Worm (Caenorhabditis elegans) whole organism, L1 larva: ENCODE data around the gene H40L08.1.
A peak's percentile ranks its signal among the peaks of the same experiment; 100 is the strongest.

Experiments used
- C16A3.4 ChIP-seq: fragments of 150-350 bp; optimal IDR thresholded peaks from 2 replicates; lab custom pipeline; 2014; ENCODE audit warnings: missing biosample characterization, missing genetic modification characterization
- C34B4.2 ChIP-seq: sonication (generic microtip); optimal IDR thresholded peaks from 2 replicates; lab custom pipeline; 2017; ENCODE audit warnings: mild to moderate bottlenecking, missing genetic modification characterization, missing compliant biosample characterization
- F16B12.6 ChIP-seq: fragments of 150-350 bp; optimal IDR thresholded peaks from 2 replicates; lab custom pipeline; 2014; ENCODE audit warnings: missing biosample characterization, missing genetic modification characterization
- alr-1 ChIP-seq: fragments of 200-800 bp; sonication (Bioruptor generic); optimal IDR thresholded peaks from 2 replicates; lab custom pipeline; 2018; ENCODE audit warnings: borderline replicate concordance, mild to moderate bottlenecking, missing genetic modification characterization, missing compliant biosample characterization
- aly-2 ChIP-seq: fragments of 150-350 bp; optimal IDR thresholded peaks from 2 replicates; lab custom pipeline; 2014; ENCODE audit warnings: missing biosample characterization, missing genetic modification characterization
- ama-1 ChIP-seq: fragments of 150-350 bp; optimal IDR thresholded peaks from 2 replicates; lab custom pipeline; 2014
- blmp-1 ChIP-seq: fragments of 150-350 bp; optimal IDR thresholded peaks from 2 replicates; lab custom pipeline; 2014; ENCODE audit warnings: missing biosample characterization, missing genetic modification characterization
- ceh-82 ChIP-seq, 3 experiments: fragments of 150-350 bp in 1 of 3; sonication (generic microtip) in 2 of 3; optimal IDR thresholded peaks; 2 replicates each; lab custom pipeline; 2014 to 2017; ENCODE audit warnings: missing biosample characterization in 3 of 3, missing genetic modification characterization in 3 of 3
- ceh-88 ChIP-seq: fragments of 200-800 bp; sonication (Bioruptor generic); IDR thresholded peaks from 2 replicates; pipeline ENCODE4 v1.3.6; 2022; ENCODE audit warnings: missing genetic modification characterization, missing compliant biosample characterization
- ces-1 ChIP-seq: fragments of 150-350 bp; optimal IDR thresholded peaks from 2 replicates; lab custom pipeline; 2014; ENCODE audit warnings: missing biosample characterization, missing genetic modification reagents, missing genetic modification characterization
- dpl-1 ChIP-seq, 3 experiments: fragments of 150-350 bp in 2 of 3; sonication (generic microtip) in 1 of 3; optimal IDR thresholded peaks; 2 replicates each; lab custom pipeline; 2014 to 2017; ENCODE audit warnings: missing biosample characterization in 3 of 3, missing genetic modification characterization in 3 of 3, missing genetic modification reagents in 3 of 3
- efl-3 ChIP-seq: fragments of 200-800 bp; sonication (Bioruptor generic); optimal IDR thresholded peaks from 2 replicates; lab custom pipeline; 2018; ENCODE audit warnings: mild to moderate bottlenecking, missing genetic modification characterization, missing compliant biosample characterization
- egl-27 ChIP-seq, 2 experiments: fragments of 150-350 bp in 1 of 2; sonication (generic microtip); optimal IDR thresholded peaks; 3 replicates each; lab custom pipeline; 2017 to 2018; ENCODE audit warnings: missing biosample characterization in 2 of 2, missing genetic modification characterization in 2 of 2, missing genetic modification reagents in 2 of 2
- elt-3 ChIP-seq, 6 experiments: fragments of 150-350 bp in 1 of 6; sonication (generic microtip); optimal IDR thresholded peaks; 2 replicates each; lab custom pipeline; 2017 to 2018; ENCODE audit warnings: missing biosample characterization in 6 of 6, missing genetic modification characterization in 6 of 6, inconsistent platforms in 1 of 6
- fkh-10 ChIP-seq: sonication (generic microtip); optimal IDR thresholded peaks from 2 replicates; lab custom pipeline; 2017; ENCODE audit warnings: missing biosample characterization, missing genetic modification reagents, missing genetic modification characterization
- fkh-8 ChIP-seq: sonication (generic microtip); optimal IDR thresholded peaks from 2 replicates; lab custom pipeline; 2016; ENCODE audit warnings: mild to moderate bottlenecking, missing genetic modification characterization, missing compliant biosample characterization
- fos-1 ChIP-seq: fragments of 150-350 bp; optimal IDR thresholded peaks from 2 replicates; lab custom pipeline; 2014; ENCODE audit warnings: missing biosample characterization, missing genetic modification characterization
- grh-1 ChIP-seq: fragments of 200-800 bp; sonication (Bioruptor generic); IDR thresholded peaks from 2 replicates; pipeline ENCODE4 v1.3.6; 2022; ENCODE audit warnings: missing genetic modification reagents, missing genetic modification characterization, missing compliant biosample characterization
- hlh-17 ChIP-seq: fragments of 200-800 bp; sonication (Bioruptor generic); optimal IDR thresholded peaks from 2 replicates; lab custom pipeline; 2018; ENCODE audit warnings: missing genetic modification characterization, mild to moderate bottlenecking, missing compliant biosample characterization, moderate library complexity, borderline replicate concordance
- hlh-4 ChIP-seq: sonication (generic microtip); optimal IDR thresholded peaks from 2 replicates; lab custom pipeline; 2016; ENCODE audit warnings: mild to moderate bottlenecking, missing genetic modification characterization, missing compliant biosample characterization
- hpl-2 ChIP-seq: fragments of 150-350 bp; optimal IDR thresholded peaks from 2 replicates; lab custom pipeline; 2014; ENCODE audit warnings: missing biosample characterization, missing genetic modification reagents, missing genetic modification characterization
- irx-1 ChIP-seq: sonication (generic microtip); optimal IDR thresholded peaks from 2 replicates; lab custom pipeline; 2016; ENCODE audit warnings: missing genetic modification characterization, missing compliant biosample characterization
- jun-1 ChIP-seq: fragments of 150-350 bp; optimal IDR thresholded peaks from 2 replicates; lab custom pipeline; 2014; ENCODE audit warnings: missing biosample characterization, missing genetic modification reagents, missing genetic modification characterization
- lin-13 ChIP-seq: fragments of 150-350 bp; optimal IDR thresholded peaks from 2 replicates; lab custom pipeline; 2014; ENCODE audit warnings: missing biosample characterization, missing genetic modification reagents, missing genetic modification characterization
- lin-35 ChIP-seq, 2 experiments: fragments of 150-350 bp; optimal IDR thresholded peaks; 2 replicates each; lab custom pipeline; 2014; ENCODE audit warnings: missing biosample characterization in 2 of 2, missing genetic modification characterization in 2 of 2, missing genetic modification reagents in 2 of 2
- lin-39 ChIP-seq: fragments of 150-350 bp; optimal IDR thresholded peaks from 2 replicates; lab custom pipeline; 2014; ENCODE audit warnings: missing biosample characterization, missing genetic modification reagents, missing genetic modification characterization
- lir-3 ChIP-seq: sonication (generic microtip); optimal IDR thresholded peaks from 2 replicates; lab custom pipeline; 2016; ENCODE audit warnings: mild to moderate bottlenecking, missing genetic modification characterization, moderate library complexity, missing compliant biosample characterization; ENCODE audit not compliant: poor library complexity
- lsy-2 ChIP-seq, 2 experiments: fragments of 150-350 bp; optimal IDR thresholded peaks; 2 replicates each; lab custom pipeline; 2014; ENCODE audit warnings: missing biosample characterization in 2 of 2, missing genetic modification characterization in 2 of 2
- mab-9 ChIP-seq: fragments of 200-800 bp; sonication (Bioruptor generic); IDR thresholded peaks from 2 replicates; pipeline ENCODE4 v1.3.6; 2022; ENCODE audit warnings: missing genetic modification reagents, missing genetic modification characterization, missing compliant biosample characterization
- mef-2 ChIP-seq: fragments of 150-350 bp; optimal IDR thresholded peaks from 2 replicates; lab custom pipeline; 2014; ENCODE audit warnings: missing biosample characterization, missing genetic modification characterization
- mep-1 ChIP-seq: fragments of 150-350 bp; optimal IDR thresholded peaks from 2 replicates; lab custom pipeline; 2014; ENCODE audit warnings: missing biosample characterization, missing genetic modification characterization
- nhr-11 ChIP-seq: fragments of 150-350 bp; optimal IDR thresholded peaks from 2 replicates; lab custom pipeline; 2014; ENCODE audit warnings: missing biosample characterization, missing genetic modification characterization
- nhr-12 ChIP-seq: sonication (generic microtip); optimal IDR thresholded peaks from 2 replicates; lab custom pipeline; 2017; ENCODE audit warnings: missing biosample characterization, missing genetic modification characterization
- nhr-237 ChIP-seq: fragments of 150-350 bp; optimal IDR thresholded peaks from 2 replicates; lab custom pipeline; 2014; ENCODE audit warnings: missing biosample characterization, missing genetic modification characterization
- nhr-28 ChIP-seq: fragments of 150-350 bp; optimal IDR thresholded peaks from 2 replicates; lab custom pipeline; 2014; ENCODE audit warnings: missing biosample characterization, missing genetic modification characterization
- nhr-47 ChIP-seq: sonication (generic microtip); optimal IDR thresholded peaks from 2 replicates; lab custom pipeline; 2016; ENCODE audit warnings: mild to moderate bottlenecking, missing genetic modification characterization, moderate library complexity, missing compliant biosample characterization
- nhr-71 ChIP-seq: sonication (generic microtip); optimal IDR thresholded peaks from 2 replicates; lab custom pipeline; 2016; ENCODE audit warnings: mild to moderate bottlenecking, missing genetic modification characterization, moderate library complexity, missing compliant biosample characterization
- nhr-76 ChIP-seq: sonication (generic microtip); optimal IDR thresholded peaks from 2 replicates; lab custom pipeline; 2017; ENCODE audit warnings: missing biosample characterization, missing genetic modification characterization
- nhr-90 ChIP-seq: sonication (generic microtip); optimal IDR thresholded peaks from 2 replicates; lab custom pipeline; 2016; ENCODE audit warnings: mild to moderate bottlenecking, missing genetic modification characterization, missing compliant biosample characterization; ENCODE audit not compliant: poor library complexity
- pqm-1 ChIP-seq: sonication (generic microtip); optimal IDR thresholded peaks from 3 replicates; lab custom pipeline; 2017; ENCODE audit warnings: missing biosample characterization, missing genetic modification characterization
- skn-1 ChIP-seq: fragments of 150-350 bp; optimal IDR thresholded peaks from 2 replicates; lab custom pipeline; 2014; ENCODE audit warnings: missing biosample characterization, missing genetic modification characterization
- snpc-4 ChIP-seq: fragments of 150-350 bp; optimal IDR thresholded peaks from 2 replicates; lab custom pipeline; 2014; ENCODE audit warnings: missing biosample characterization, missing genetic modification characterization
- snu-23 ChIP-seq: sonication (generic microtip); optimal IDR thresholded peaks from 2 replicates; lab custom pipeline; 2016; ENCODE audit warnings: missing genetic modification characterization, missing compliant biosample characterization
- sptf-1 ChIP-seq: fragments of 150-350 bp; optimal IDR thresholded peaks from 2 replicates; lab custom pipeline; 2014; ENCODE audit warnings: missing biosample characterization, missing genetic modification characterization
- swsn-7 ChIP-seq: sonication (generic microtip); optimal IDR thresholded peaks from 2 replicates; lab custom pipeline; 2016; ENCODE audit warnings: missing genetic modification characterization, missing compliant biosample characterization
- tbx-2 ChIP-seq: sonication (generic microtip); optimal IDR thresholded peaks from 2 replicates; lab custom pipeline; 2016; ENCODE audit warnings: missing genetic modification characterization, missing compliant biosample characterization
- tlp-1 ChIP-seq: fragments of 150-350 bp; optimal IDR thresholded peaks from 2 replicates; lab custom pipeline; 2014; ENCODE audit warnings: missing biosample characterization, missing genetic modification characterization
- unc-130 ChIP-seq: fragments of 150-350 bp; optimal IDR thresholded peaks from 2 replicates; lab custom pipeline; 2017; ENCODE audit warnings: missing biosample characterization, missing genetic modification characterization, inconsistent platforms
- unc-62 ChIP-seq: fragments of 150-350 bp; optimal IDR thresholded peaks from 2 replicates; lab custom pipeline; 2014; ENCODE audit warnings: missing biosample characterization, missing genetic modification reagents, missing genetic modification characterization
- unc-98 ChIP-seq: fragments of 200-800 bp; sonication (Bioruptor generic); IDR thresholded peaks from 2 replicates; pipeline ENCODE4 v1.3.6; 2022; ENCODE audit warnings: missing genetic modification characterization, missing compliant biosample characterization
- vab-15 ChIP-seq: sonication (generic microtip); optimal IDR thresholded peaks from 2 replicates; lab custom pipeline; 2017; ENCODE audit warnings: missing genotype, mild to moderate bottlenecking, missing genetic modification characterization, missing compliant biosample characterization
- zag-1 ChIP-seq: fragments of 150-350 bp; optimal IDR thresholded peaks from 2 replicates; lab custom pipeline; 2014; ENCODE audit warnings: missing biosample characterization, missing genetic modification characterization
- ztf-11 ChIP-seq, 2 experiments: sonication (generic microtip); optimal IDR thresholded peaks; 2 replicates each; lab custom pipeline; 2016 to 2017; ENCODE audit warnings: missing genetic modification characterization in 2 of 2, missing biosample characterization in 1 of 2, missing compliant biosample characterization in 1 of 2
- ztf-4 ChIP-seq: fragments of 150-350 bp; optimal IDR thresholded peaks from 2 replicates; lab custom pipeline; 2014; ENCODE audit warnings: missing biosample characterization, missing genetic modification characterization

The H40L08.1 gene

ce11 chrX:15100369-15100963 lies 16.6 kb upstream of the H40L08.1 start, which contains the start of gene dhhc-1:
dhhc-1 (minus strand) TSS chrX:15100419.
- TF ChIP-seq ama-1 (lab: Kevin White, UChicago) (no peak), C16A3.4 (no peak), dpl-1 (GFP tag; optimal IDR thresholded peaks at IDR 0.05; lab: Kevin White, UChicago) (peak in 1 of 3 experiments; percentile 6), irx-1 (tag; lab: Kevin White, UChicago) (no peak), snu-23 (GFP tag; lab: Kevin White, UChicago) (peak; percentile 68), unc-98 (GFP tag; lab: Robert Waterston, UW) (no peak), zag-1 (tag; lab: Kevin White, UChicago) (no peak), nhr-71 (tag; lab: Kevin White, UChicago) (peak; percentile 60), hlh-4 (tag; lab: Kevin White, UChicago) (no peak), blmp-1 (tag; lab: Kevin White, UChicago) (peak; percentile 42), lin-35 (GFP tag; optimal IDR thresholded peaks at IDR 0.05; lab: Kevin White, UChicago) (peak; percentile 16 to 24), pqm-1 (tag; lab: Kevin White, UChicago) (no peak), mep-1 (peak; percentile 48), fos-1 (tag; lab: Kevin White, UChicago) (no peak), nhr-28 (tag; lab: Kevin White, UChicago) (no peak), mab-9 (no peak), lin-13 (GFP tag; lab: Kevin White, UChicago) (no peak), hpl-2 (no peak), lsy-2 (tag; optimal IDR thresholded peaks at IDR 0.05; lab: Kevin White, UChicago) (peak in 1 of 2 experiments; percentile 15), ces-1 (GFP tag; lab: Kevin White, UChicago) (no peak), swsn-7 (tag; lab: Kevin White, UChicago) (peak; percentile 50), ceh-88 (GFP tag; lab: Robert Waterston, UW) (no peak), skn-1 (tag; lab: Kevin White, UChicago) (no peak), F16B12.6 (no peak), ztf-11 (tag; optimal IDR thresholded peaks at IDR 0.05; lab: Kevin White, UChicago) (no peak), fkh-10 (GFP tag; lab: Kevin White, UChicago) (no peak), nhr-76 (tag; lab: Kevin White, UChicago) (no peak), hlh-17 (GFP tag; lab: Kevin White, UChicago) (no peak), mef-2 (tag; lab: Kevin White, UChicago) (no peak), elt-3 (tag; optimal IDR thresholded peaks at IDR 0.05; lab: Kevin White, UChicago) (no peak), tbx-2 (tag; lab: Kevin White, UChicago) (peak; percentile 31), lin-39 (peak; percentile 25), sptf-1 (tag; lab: Kevin White, UChicago) (no peak), ztf-4 (tag; lab: Kevin White, UChicago) (no peak), unc-130 (tag; lab: Kevin White, UChicago) (no peak), vab-15 (tag; lab: Kevin White, UChicago) (no peak), C34B4.2 (tag; lab: Kevin White, UChicago) (no peak), tlp-1 (tag; lab: Kevin White, UChicago) (no peak), efl-3 (GFP tag; lab: Kevin White, UChicago) (no peak), nhr-47 (tag; lab: Kevin White, UChicago) (peak; percentile 29), jun-1 (tag; lab: Kevin White, UChicago) (no peak), nhr-12 (no peak), nhr-90 (no peak), ceh-82 (tag; optimal IDR thresholded peaks at IDR 0.05; lab: Kevin White, UChicago) (peak; percentile 19 to 60 (median 28)), alr-1 (tag; lab: Kevin White, UChicago) (no peak), lir-3 (tag; lab: Kevin White, UChicago) (no peak), nhr-237 (no peak), grh-1 (GFP tag; lab: Robert Waterston, UW) (no peak), aly-2 (no peak), snpc-4 (no peak), egl-27 (tag; optimal IDR thresholded peaks at IDR 0.05; lab: Kevin White, UChicago) (no peak), fkh-8 (no peak), unc-62 (GFP tag; lab: Kevin White, UChicago) (no peak), nhr-11 (tag; lab: Kevin White, UChicago) (no peak)
